Worm (Caenorhabditis elegans) whole organism, L4 larva: ENCODE measurements around the gene tmem-138.

Source experiments
- T20F7.1 ChIP-seq: fragments of 200-800 bp; sonication (Bioruptor generic); optimal IDR thresholded peaks from 2 replicates; lab custom pipeline; 2018; ENCODE audit warnings: mild to moderate bottlenecking, missing genetic modification characterization, missing compliant biosample characterization
- Y75B8A.6 ChIP-seq: fragments of 200-800 bp; sonication (Bioruptor generic); IDR thresholded peaks from 2 replicates; pipeline ENCODE4 v1.3.6; 2022; ENCODE audit warnings: missing genetic modification reagents, missing genetic modification characterization, missing compliant biosample characterization
- ZK546.5 ChIP-seq, 2 experiments: sonication (generic microtip); optimal IDR thresholded peaks; 2 replicates each; lab custom pipeline; 2017; ENCODE audit warnings: missing biosample characterization in 2 of 2, missing genetic modification characterization in 2 of 2
- aha-1 ChIP-seq: fragments of 150-350 bp; peaks from one replicate; lab custom pipeline; 2014; ENCODE audit warnings: missing biosample characterization, missing genetic modification characterization
- attf-4 ChIP-seq: sonication (generic microtip); optimal IDR thresholded peaks from 3 replicates; lab custom pipeline; 2017; ENCODE audit warnings: missing biosample characterization, missing genetic modification characterization
- ceh-32 ChIP-seq: sonication (generic microtip); optimal IDR thresholded peaks from 2 replicates; lab custom pipeline; 2016; ENCODE audit warnings: mild to moderate bottlenecking, missing genetic modification characterization, missing compliant biosample characterization; ENCODE audit not compliant: poor library complexity
- ceh-44 ChIP-seq: fragments of 200-800 bp; sonication (Bioruptor generic); IDR thresholded peaks from 2 replicates; pipeline ENCODE4 v1.3.6; 2022; ENCODE audit warnings: missing genetic modification reagents, missing genetic modification characterization, missing compliant biosample characterization
- daf-16 ChIP-seq, 3 experiments: sonication (generic microtip); optimal IDR thresholded peaks; 2 replicates each; lab custom pipeline; 2016 to 2017; ENCODE audit warnings: missing genetic modification characterization in 3 of 3, missing genetic modification reagents in 3 of 3, mild to moderate bottlenecking in 2 of 3, missing compliant biosample characterization in 2 of 3, missing biosample characterization in 1 of 3, moderate library complexity in 1 of 3
- daf-19 ChIP-seq: fragments of 200-800 bp; sonication (Bioruptor generic); conservative IDR thresholded peaks from 2 replicates; pipeline ENCODE4 v1.3.6; 2022; ENCODE audit warnings: missing genetic modification characterization, missing compliant biosample characterization
- dmd-6 ChIP-seq: fragments of 200-800 bp; sonication (Bioruptor generic); IDR thresholded peaks from 2 replicates; pipeline ENCODE4 v1.3.6; 2022; ENCODE audit warnings: missing genetic modification reagents, missing genetic modification characterization, missing compliant biosample characterization
- dpl-1 ChIP-seq: fragments of 150-350 bp; optimal IDR thresholded peaks from 2 replicates; lab custom pipeline; 2014; ENCODE audit warnings: missing biosample characterization, missing genetic modification reagents, missing genetic modification characterization
- duxl-1 ChIP-seq: sonication (generic microtip); optimal IDR thresholded peaks from 2 replicates; lab custom pipeline; 2016; ENCODE audit warnings: mild to moderate bottlenecking, missing genetic modification characterization, moderate library complexity, missing compliant biosample characterization; ENCODE audit not compliant: poor library complexity
- dve-1 ChIP-seq: sonication (generic microtip); optimal IDR thresholded peaks from 2 replicates; lab custom pipeline; 2017; ENCODE audit warnings: antibody characterized with exemption, mild to moderate bottlenecking, missing genetic modification characterization, missing compliant biosample characterization; ENCODE audit not compliant: insufficient read depth
- fos-1 ChIP-seq: fragments of 150-350 bp; optimal IDR thresholded peaks from 2 replicates; lab custom pipeline; 2014; ENCODE audit warnings: missing biosample characterization, missing genetic modification characterization
- gei-8 ChIP-seq: fragments of 200-800 bp; sonication (Bioruptor generic); optimal IDR thresholded peaks from 2 replicates; lab custom pipeline; 2018; ENCODE audit warnings: mild to moderate bottlenecking, missing genetic modification characterization, missing compliant biosample characterization
- hif-1 ChIP-seq, 2 experiments: sonication (generic microtip); optimal IDR thresholded peaks; 2 replicates each; lab custom pipeline; 2016 to 2017; ENCODE audit warnings: missing compliant biosample characterization in 2 of 2, missing genetic modification characterization in 2 of 2, missing genetic modification reagents in 2 of 2, missing genotype in 2 of 2, mild to moderate bottlenecking in 1 of 2
- hlh-11 ChIP-seq: fragments of 200-800 bp; sonication (Bioruptor generic); optimal IDR thresholded peaks from 2 replicates; lab custom pipeline; 2018; ENCODE audit warnings: mild to moderate bottlenecking, missing genetic modification characterization, missing compliant biosample characterization
- hlh-30 ChIP-seq: sonication (generic microtip); optimal IDR thresholded peaks from 2 replicates; lab custom pipeline; 2017; ENCODE audit warnings: antibody characterized with exemption, mild to moderate bottlenecking, missing genetic modification characterization, missing compliant biosample characterization; ENCODE audit not compliant: insufficient read depth
- hmg-1.1 ChIP-seq: fragments of 200-800 bp; sonication (Bioruptor generic); IDR thresholded peaks from 2 replicates; pipeline ENCODE4 v1.3.6; 2022; ENCODE audit warnings: missing genetic modification reagents, missing genetic modification characterization, missing compliant biosample characterization
- lim-7 ChIP-seq: fragments of 200-800 bp; sonication (Bioruptor generic); IDR thresholded peaks from 2 replicates; pipeline ENCODE4 v1.3.6; 2022; ENCODE audit warnings: missing genetic modification characterization, missing compliant biosample characterization
- lin-1 ChIP-seq: fragments of 200-800 bp; sonication (Bioruptor generic); IDR thresholded peaks from 2 replicates; pipeline ENCODE4 v1.3.6; 2022; ENCODE audit warnings: missing genetic modification reagents, missing genetic modification characterization, missing compliant biosample characterization
- lin-13 ChIP-seq: fragments of 150-350 bp; optimal IDR thresholded peaks from 2 replicates; lab custom pipeline; 2014; ENCODE audit warnings: missing biosample characterization, missing genetic modification reagents, missing genetic modification characterization
- lin-15B ChIP-seq: fragments of 150-350 bp; sonication (generic microtip); optimal IDR thresholded peaks from 3 replicates; lab custom pipeline; 2014; ENCODE audit warnings: missing biosample characterization, missing genetic modification characterization
- lin-38 ChIP-seq: fragments of 200-800 bp; sonication (Bioruptor generic); IDR thresholded peaks from 2 replicates; pipeline ENCODE4 v1.3.6; 2022; ENCODE audit warnings: missing genetic modification reagents, missing genetic modification characterization, missing compliant biosample characterization
- lsy-2 ChIP-seq, 2 experiments: fragments of 150-350 bp in 1 of 2; sonication (generic microtip) in 1 of 2; optimal IDR thresholded peaks; 2 replicates each; lab custom pipeline; 2014 to 2017; ENCODE audit warnings: missing biosample characterization in 2 of 2, missing genetic modification characterization in 2 of 2
- madf-5 ChIP-seq, 2 experiments: fragments of 200-800 bp; sonication (Bioruptor generic); IDR thresholded peaks; 2 replicates each; pipeline ENCODE4 v1.3.6; 2022; ENCODE audit warnings: missing compliant biosample characterization in 2 of 2, missing genetic modification characterization in 2 of 2
- mdl-1 ChIP-seq, 2 experiments: fragments of 150-350 bp in 1 of 2; sonication (generic microtip) in 1 of 2; optimal IDR thresholded peaks; 2 replicates each; lab custom pipeline; 2014 to 2017; ENCODE audit warnings: missing biosample characterization in 2 of 2, missing genetic modification characterization in 2 of 2
- mep-1 ChIP-seq: fragments of 150-350 bp; sonication (generic microtip); optimal IDR thresholded peaks from 3 replicates; lab custom pipeline; 2014; ENCODE audit warnings: missing biosample characterization, missing genetic modification characterization
- mes-2 ChIP-seq: sonication (generic microtip); optimal IDR thresholded peaks from 2 replicates; lab custom pipeline; 2016; ENCODE audit warnings: missing genotype, mild to moderate bottlenecking, missing genetic modification characterization, missing compliant biosample characterization; ENCODE audit not compliant: poor library complexity, severe bottlenecking
- mxl-3 ChIP-seq: fragments of 200-800 bp; sonication (Bioruptor generic); optimal IDR thresholded peaks from 2 replicates; lab custom pipeline; 2018; ENCODE audit warnings: mild to moderate bottlenecking, missing genetic modification characterization, missing compliant biosample characterization
- nhr-28 ChIP-seq: fragments of 150-350 bp; optimal IDR thresholded peaks from 2 replicates; lab custom pipeline; 2014; ENCODE audit warnings: missing biosample characterization, missing genetic modification characterization
- nhr-41 ChIP-seq: fragments of 200-800 bp; sonication (Bioruptor generic); IDR thresholded peaks from 2 replicates; pipeline ENCODE4 v1.3.6; 2022; ENCODE audit warnings: missing genetic modification reagents, missing genetic modification characterization, missing compliant biosample characterization
- nhr-6 ChIP-seq: fragments of 150-350 bp; optimal IDR thresholded peaks from 2 replicates; lab custom pipeline; 2014; ENCODE audit warnings: missing biosample characterization, missing genetic modification characterization
- pha-4 ChIP-seq, 2 experiments: fragments of 150-350 bp in 1 of 2; fragments of 200-800 bp in 1 of 2; sonication (Bioruptor generic) in 1 of 2; IDR thresholded peaks in 1 of 2; optimal IDR thresholded peaks in 1 of 2; 2 replicates each; pipeline versions ENCODE4 v1.3.6 to Lab custom; 2014 to 2022; ENCODE audit warnings: missing genetic modification characterization in 2 of 2, missing genetic modification reagents in 2 of 2, missing biosample characterization in 1 of 2, missing compliant biosample characterization in 1 of 2
- php-3 ChIP-seq: fragments of 200-800 bp; sonication (Bioruptor generic); IDR thresholded peaks from 2 replicates; pipeline ENCODE4 v1.3.6; 2022; ENCODE audit warnings: missing genetic modification reagents, missing genetic modification characterization, missing compliant biosample characterization
- pqm-1 ChIP-seq: sonication (generic microtip); optimal IDR thresholded peaks from 2 replicates; lab custom pipeline; 2017; ENCODE audit warnings: missing biosample characterization, missing genetic modification characterization
- rbr-2 ChIP-seq: sonication (generic microtip); optimal IDR thresholded peaks from 2 replicates; lab custom pipeline; 2016; ENCODE audit warnings: missing genotype, missing genetic modification characterization, missing compliant biosample characterization
- sdz-12 ChIP-seq: fragments of 200-800 bp; sonication (Bioruptor generic); optimal IDR thresholded peaks from 2 replicates; lab custom pipeline; 2018; ENCODE audit warnings: mild to moderate bottlenecking, missing genetic modification characterization, missing compliant biosample characterization
- unc-130 ChIP-seq: sonication (generic microtip); optimal IDR thresholded peaks from 2 replicates; lab custom pipeline; 2016; ENCODE audit warnings: missing genetic modification reagents, missing genetic modification characterization, missing compliant biosample characterization
- unc-62 ChIP-seq, 3 experiments: fragments of 150-350 bp in 1 of 3; sonication (generic microtip); optimal IDR thresholded peaks in 2 of 3; peaks in 1 of 3; 1 replicate in 1 of 3; 2 replicates in 2 of 3; lab custom pipeline; 2014 to 2017; ENCODE audit warnings: missing biosample characterization in 3 of 3, missing genetic modification characterization in 3 of 3, missing genetic modification reagents in 3 of 3, missing genotype in 1 of 3
- zip-2 ChIP-seq: fragments of 150-350 bp; optimal IDR thresholded peaks from 2 replicates; lab custom pipeline; 2014; ENCODE audit warnings: missing biosample characterization, missing genetic modification characterization
- ztf-7 ChIP-seq: fragments of 150-350 bp; optimal IDR thresholded peaks from 2 replicates; lab custom pipeline; 2014; ENCODE audit warnings: missing biosample characterization, missing genetic modification characterization

The tmem-138 gene

ce11 chrII:8124867-8125266 lies 32.3 kb upstream of the tmem-138 start, which contains the start of gene ire-1:
Gene ire-1, minus strand, starts transcription at chrII:8124910.
- TF ChIP-seq T20F7.1 (GFP tag; lab: Kevin White, UChicago) (peak; percentile 47), Y75B8A.6 (GFP tag; lab: Robert Waterston, UW) (no peak), duxl-1 (tag; lab: Kevin White, UChicago) (no peak), hlh-30 (tag; lab: Kevin White, UChicago) (peak; percentile 42), daf-19 (GFP tag; lab: Robert Waterston, UW) (0 out of 2 replicates have a peak, but pooled peaks have one; percentile 17), nhr-41 (GFP tag; lab: Robert Waterston, UW) (no peak), nhr-6 (tag; lab: Kevin White, UChicago) (peak; percentile 38), nhr-28 (tag; lab: Kevin White, UChicago) (peak; percentile 49), rbr-2 (tag; lab: Kevin White, UChicago) (peak; percentile 6), ceh-32 (tag; lab: Kevin White, UChicago) (no peak), fos-1 (tag; lab: Kevin White, UChicago) (no peak), php-3 (GFP tag; lab: Robert Waterston, UW) (no peak), unc-62 (GFP tag; optimal IDR thresholded peaks at IDR 0.05 in 1 of 2; lab: Kevin White, UChicago) (no peak), unc-62 (tag; optimal IDR thresholded peaks at IDR 0.05; lab: Kevin White, UChicago) (no peak), daf-16 (GFP tag; optimal IDR thresholded peaks at IDR 0.05; lab: Kevin White, UChicago) (no peak), daf-16 (tag; optimal IDR thresholded peaks at IDR 0.05; lab: Kevin White, UChicago) (peak; percentile 57), lin-15B (tag; lab: Kevin White, UChicago) (no peak), mxl-3 (peak; percentile 15), ztf-7 (peak; percentile 17), madf-5 (GFP tag; IDR thresholded peaks at IDR 0.05; lab: Robert Waterston, UW) (no peak), ZK546.5 (tag; optimal IDR thresholded peaks at IDR 0.05; lab: Kevin White, UChicago) (no peak), lin-13 (GFP tag; lab: Kevin White, UChicago) (peak; percentile 42), zip-2 (no peak), lin-1 (no peak), dpl-1 (GFP tag; lab: Kevin White, UChicago) (peak; percentile 69), hmg-1.1 (GFP tag; lab: Robert Waterston, UW) (peak; percentile 38; the same call in 1 of the 2 replicates), lsy-2 (tag; optimal IDR thresholded peaks at IDR 0.05; lab: Kevin White, UChicago) (peak; percentile 90 to 99), dmd-6 (GFP tag; lab: Robert Waterston, UW) (peak; percentile 26; the same call in 1 of the 2 replicates), hif-1 (tag; optimal IDR thresholded peaks at IDR 0.05; lab: Kevin White, UChicago) (peak in 1 of 2 experiments; percentile 31), pha-4 (GFP tag; IDR thresholded peaks at IDR 0.05; lab: Robert Waterston, UW) (peak; percentile 14; the same call in 1 of the 2 replicates), pha-4 (tag; optimal IDR thresholded peaks at IDR 0.05; lab: Kevin White, UChicago) (peak; percentile 70), sdz-12 (GFP tag; lab: Kevin White, UChicago) (no peak), attf-4 (tag; lab: Kevin White, UChicago) (no peak), mep-1 (tag; lab: Kevin White, UChicago) (peak; percentile 70), hlh-11 (tag; lab: Kevin White, UChicago) (peak; percentile 44), pqm-1 (tag; lab: Kevin White, UChicago) (peak; percentile 23), lin-38 (peak; percentile 54), mes-2 (peak; percentile 75), dve-1 (tag; lab: Kevin White, UChicago) (peak; percentile 72), unc-130 (GFP tag; lab: Kevin White, UChicago) (no peak)

ce11 chrII:8125439-8125838 lies 31.7 kb upstream of the tmem-138 start:
- TF ChIP-seq mdl-1 (tag; optimal IDR thresholded peaks at IDR 0.05; lab: Kevin White, UChicago) (no peak), ceh-44 (GFP tag; lab: Robert Waterston, UW) (no peak), lim-7 (GFP tag; lab: Robert Waterston, UW) (no peak), lin-13 (GFP tag; lab: Kevin White, UChicago) (no peak), unc-62 (GFP tag; optimal IDR thresholded peaks at IDR 0.05 in 1 of 2; lab: Kevin White, UChicago) (peak in 1 of 2 experiments; percentile 83), unc-62 (tag; optimal IDR thresholded peaks at IDR 0.05; lab: Kevin White, UChicago) (no peak), aha-1 (tag; lab: Kevin White, UChicago) (peak; percentile 73), hlh-11 (tag; lab: Kevin White, UChicago) (no peak), gei-8 (GFP tag; lab: Kevin White, UChicago) (no peak), nhr-41 (GFP tag; lab: Robert Waterston, UW) (no peak)
